Fruit fly (Drosophila melanogaster): ENCODE results near the gene CG13926.

Gene CG13926

DNA sequence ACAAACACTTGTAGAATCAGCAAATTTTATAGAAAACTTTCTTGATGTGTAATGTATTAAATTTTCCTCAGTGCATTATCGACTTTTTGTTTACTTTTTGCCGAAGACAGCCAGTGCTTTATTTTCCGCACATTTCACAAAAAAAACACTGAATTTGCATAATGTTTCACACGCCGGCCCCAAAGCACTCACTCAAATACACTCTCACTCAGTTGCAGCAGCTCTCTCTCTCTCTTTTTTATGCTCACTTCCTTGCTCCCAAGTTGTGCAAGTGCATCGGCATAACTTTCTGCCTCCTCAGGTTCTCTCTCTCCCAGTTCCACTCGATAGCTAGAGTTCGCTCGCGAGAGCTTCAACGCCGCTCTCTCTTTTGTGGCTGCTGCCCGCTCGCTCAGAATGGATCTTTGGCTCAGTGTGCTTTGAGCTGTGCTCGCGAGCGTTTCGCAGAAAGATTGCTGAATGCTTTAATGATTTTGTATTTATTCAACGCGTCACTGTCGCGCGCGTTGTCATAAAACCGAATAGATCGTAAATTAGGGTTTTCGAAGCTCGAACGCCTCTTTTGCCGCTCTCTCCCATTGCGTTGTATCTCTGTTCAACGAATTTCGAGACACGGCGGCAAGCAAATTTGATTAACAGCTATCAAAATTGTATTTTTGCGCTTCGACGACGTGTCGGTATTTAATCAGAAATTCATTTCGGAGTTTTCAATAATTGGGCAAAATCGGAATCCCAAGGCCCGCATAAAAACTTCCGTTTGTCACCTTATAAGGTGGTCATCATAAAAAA lies 31.5 kb downstream of the CG13926 start (continued):
- TF ChIP-seq tx (GFP tag; optimal IDR thresholded peaks at IDR 0.05) (no peak), CG14014 (GFP tag; IDR thresholded peaks at IDR 0.05) (peak; percentile 33; the same call in 1 of the 2 replicates), CG7271 (tag; optimal IDR thresholded peaks at IDR 0.05) (no peak), chn (GFP tag; optimal IDR thresholded peaks at IDR 0.05) (no peak), Rfx (GFP tag; IDR thresholded peaks at IDR 0.05) (peak; percentile 44; the same call in 1 of the 2 replicates), abd-A (tag; optimal IDR thresholded peaks at IDR 0.05) (peak; percentile 91), CG17186 (GFP tag; optimal IDR thresholded peaks at IDR 0.05) (no peak), HLH54F (GFP tag; optimal IDR thresholded peaks at IDR 0.05) (no peak), CG31441 (GFP tag; IDR thresholded peaks at IDR 0.05) (no peak), CG11696 (GFP tag; IDR thresholded peaks at IDR 0.05) (peak; percentile 47; the same call in 1 of the 2 replicates), kni (GFP tag; optimal IDR thresholded peaks at IDR 0.05) (peak; percentile 49), CG1233 (GFP tag; optimal IDR thresholded peaks at IDR 0.05) (no peak), Dip3 (GFP tag; optimal IDR thresholded peaks at IDR 0.05) (no peak), Dad (GFP tag; optimal IDR thresholded peaks at IDR 0.05) (no peak), da (GFP tag; optimal IDR thresholded peaks at IDR 0.05) (no peak)

dm6 chr3L:1584781-1585180 lies 33.2 kb downstream of the CG13926 start:
- TF ChIP-seq chinmo (GFP tag; IDR thresholded peaks at IDR 0.05; ENCODE audit: partially characterized antibody): no peak
- TF ChIP-seq da (GFP tag; optimal IDR thresholded peaks at IDR 0.05): no peak
- TF ChIP-seq bab2 (GFP tag; optimal IDR thresholded peaks at IDR 0.05): peak; percentile 16
- TF ChIP-seq eyg (GFP tag; optimal IDR thresholded peaks at IDR 0.05): no peak
- TF ChIP-seq CG8478 (optimal IDR thresholded peaks at IDR 0.05): no peak
- peak; percentile 9 for TF ChIP-seq Sox100B (GFP tag; optimal IDR thresholded peaks at IDR 0.05)
- TF ChIP-seq cato (GFP tag; optimal IDR thresholded peaks at IDR 0.05; ENCODE audit: borderline replicate concordance): no peak
- TF ChIP-seq Chrac-16 (GFP tag; optimal IDR thresholded peaks at IDR 0.05): no peak
- no peak for TF ChIP-seq CG7745 (tag; optimal IDR thresholded peaks at IDR 0.05)
- no peak for TF ChIP-seq pfk (GFP tag; optimal IDR thresholded peaks at IDR 0.05)
- TF ChIP-seq CG15696 (tag; optimal IDR thresholded peaks at IDR 0.05): no peak
- no peak for TF ChIP-seq CG10321 (GFP tag; IDR thresholded peaks at IDR 0.05)
- no peak for TF ChIP-seq CG5953 (GFP tag; IDR thresholded peaks at IDR 0.05)
- TF ChIP-seq CG17328 (GFP tag; IDR thresholded peaks at IDR 0.05): peak; percentile 33; the same call in 1 of the 2 replicates
- peak; percentile 28 for TF ChIP-seq Sox102F (GFP tag; optimal IDR thresholded peaks at IDR 0.05)
- TF ChIP-seq gce (GFP tag; IDR thresholded peaks at IDR 0.05): 0 out of 3 replicates have a peak, but pooled peaks have one; percentile 6
- no peak for TF ChIP-seq CG12236 (GFP tag; optimal IDR thresholded peaks at IDR 0.05)
- TF ChIP-seq CG7786 (GFP tag; optimal IDR thresholded peaks at IDR 0.05): no peak
- no peak for TF ChIP-seq CG1832 (GFP tag; optimal IDR thresholded peaks at IDR 0.05)
- no peak for TF ChIP-seq ro (GFP tag; IDR thresholded peaks at IDR 0.05)
- peak; percentile 46 for TF ChIP-seq CG18262 (tag; optimal IDR thresholded peaks at IDR 0.05)
- TF ChIP-seq CG32767 (GFP tag; IDR thresholded peaks at IDR 0.05): no peak
- no peak for TF ChIP-seq esg (GFP tag; conservative IDR thresholded peaks at IDR 0.05)
- peak; percentile 18 for TF ChIP-seq CG4820 (GFP tag; optimal IDR thresholded peaks at IDR 0.05)
- TF ChIP-seq Dip2 (GFP tag; IDR thresholded peaks at IDR 0.05): no peak
- 0 out of 3 replicates have a peak, but pooled peaks have one; percentile 15 for TF ChIP-seq ase (GFP tag; IDR thresholded peaks at IDR 0.05)
- no peak for TF ChIP-seq Meics (GFP tag; optimal IDR thresholded peaks at IDR 0.05)
- TF ChIP-seq vvl (GFP tag; IDR thresholded peaks at IDR 0.05): peak; percentile 63
- TF ChIP-seq crol (GFP tag; IDR thresholded peaks at IDR 0.05): no peak
- no peak for TF ChIP-seq B-H1 (GFP tag; IDR thresholded peaks at IDR 0.05)
- no peak for TF ChIP-seq tin (GFP tag; optimal IDR thresholded peaks at IDR 0.05)
- no peak for TF ChIP-seq hkb (optimal IDR thresholded peaks at IDR 0.05)
- 0 out of 2 replicates have a peak, but pooled peaks have one; percentile 34 for TF ChIP-seq hkb (GFP tag; IDR thresholded peaks at IDR 0.05)
- TF ChIP-seq HLH54F (GFP tag; optimal IDR thresholded peaks at IDR 0.05): no peak
- no peak for TF ChIP-seq CG16779 (GFP tag; IDR thresholded peaks at IDR 0.05)
- 0 out of 3 replicates have a peak, but pooled peaks have one; percentile 15 for TF ChIP-seq otp (GFP tag; IDR thresholded peaks at IDR 0.05)
- TF ChIP-seq CG1602 (GFP tag; optimal IDR thresholded peaks at IDR 0.05): no peak
